Fruit fly (Drosophila melanogaster) whole organism, embryonic: Measurements from ENCODE around the gene CG17666.
A peak's percentile ranks its signal among the peaks of the same experiment; 100 is the strongest.

Source experiments
- Ada2b ChIP-seq: fragments of 200-800 bp; sonication (Bioruptor generic); IDR thresholded peaks from 2 replicates; pipeline ENCODE4 v1.3.6; 2022; ENCODE audit warnings: missing biosample characterization, missing genetic modification characterization
- Asciz ChIP-seq: fragments of 200-800 bp; sonication (Bioruptor generic); optimal IDR thresholded peaks from 2 replicates; lab custom pipeline; 2017; ENCODE audit warnings: missing biosample characterization, mild to moderate bottlenecking, missing genetic modification characterization, missing genetic modification reagents
- Bteb2 ChIP-seq: fragments of 200-800 bp; sonication (Bioruptor generic); optimal IDR thresholded peaks from 2 replicates; lab custom pipeline; 2016; ENCODE audit warnings: missing biosample characterization, missing genetic modification characterization
- CG10147 ChIP-seq: fragments of 200-800 bp; sonication (Bioruptor generic); optimal IDR thresholded peaks from 2 replicates; lab custom pipeline; 2019; ENCODE audit warnings: missing biosample characterization, mild to moderate bottlenecking, missing genetic modification characterization, moderate library complexity
- CG10321 ChIP-seq: fragments of 200-800 bp; sonication (Bioruptor generic); IDR thresholded peaks from 2 replicates; pipeline ENCODE4 v1.3.6; 2022; ENCODE audit warnings: missing biosample characterization, missing genetic modification characterization
- CG12391 ChIP-seq: fragments of 200-800 bp; sonication (Bioruptor generic); optimal IDR thresholded peaks from 3 replicates; lab custom pipeline; 2018; ENCODE audit warnings: missing biosample characterization, mild to moderate bottlenecking, missing genetic modification characterization, moderate library complexity
- CG15601 ChIP-seq: fragments of 200-800 bp; sonication (Bioruptor generic); optimal IDR thresholded peaks from 3 replicates; lab custom pipeline; 2019; ENCODE audit warnings: missing biosample characterization, mild to moderate bottlenecking, missing genetic modification characterization, moderate library complexity
- CG1603 ChIP-seq: fragments of 200-800 bp; sonication (Bioruptor generic); optimal IDR thresholded peaks from 2 replicates; lab custom pipeline; 2019; ENCODE audit warnings: missing biosample characterization, mild to moderate bottlenecking, missing genetic modification characterization, moderate library complexity
- CG17361 ChIP-seq: fragments of 200-800 bp; sonication (Bioruptor generic); IDR thresholded peaks from 3 replicates; pipeline ENCODE4 v1.3.6; 2022; ENCODE audit warnings: missing biosample characterization, missing genetic modification characterization
- CG18011 ChIP-seq: fragments of 200-800 bp; sonication (Bioruptor generic); optimal IDR thresholded peaks from 2 replicates; lab custom pipeline; 2017; ENCODE audit warnings: missing biosample characterization, missing genetic modification characterization, mild to moderate bottlenecking, moderate library complexity, missing genotype
- CG2199 ChIP-seq: fragments of 200-800 bp; sonication (Bioruptor generic); IDR thresholded peaks from 3 replicates; pipeline ENCODE4 v1.3.6; 2022; ENCODE audit warnings: missing biosample characterization, missing genetic modification characterization
- CG4282 ChIP-seq: fragments of 200-800 bp; sonication (Bioruptor generic); optimal IDR thresholded peaks from 2 replicates; lab custom pipeline; 2016; ENCODE audit warnings: missing biosample characterization, missing genetic modification characterization
- CG7556 ChIP-seq: fragments of 200-800 bp; sonication (Bioruptor generic); optimal IDR thresholded peaks from 2 replicates; lab custom pipeline; 2017; ENCODE audit warnings: missing biosample characterization, mild to moderate bottlenecking, missing genetic modification characterization
- CG8281 ChIP-seq: fragments of 200-800 bp; sonication (Bioruptor generic); optimal IDR thresholded peaks from 2 replicates; lab custom pipeline; 2018; ENCODE audit warnings: missing biosample characterization, mild to moderate bottlenecking, missing genetic modification characterization, moderate library complexity
- CG8359 ChIP-seq: fragments of 200-800 bp; sonication (Bioruptor generic); optimal IDR thresholded peaks from 2 replicates; lab custom pipeline; 2017; ENCODE audit warnings: missing biosample characterization, mild to moderate bottlenecking, missing genetic modification characterization, borderline replicate concordance
- CG9609 ChIP-seq: fragments of 200-800 bp; sonication (Bioruptor generic); optimal IDR thresholded peaks from 3 replicates; lab custom pipeline; 2016; ENCODE audit warnings: missing biosample characterization, missing genetic modification characterization
- CG9797 ChIP-seq: fragments of 200-800 bp; sonication (Bioruptor generic); optimal IDR thresholded peaks from 3 replicates; lab custom pipeline; 2018; ENCODE audit warnings: missing biosample characterization, mild to moderate bottlenecking, missing genetic modification characterization
- CoRest ChIP-seq: fragments of 200-800 bp; sonication (Bioruptor generic); optimal IDR thresholded peaks from 3 replicates; lab custom pipeline; 2018; ENCODE audit warnings: missing biosample characterization, mild to moderate bottlenecking, missing genetic modification characterization, moderate library complexity
- D19B ChIP-seq: fragments of 200-800 bp; sonication (Bioruptor generic); optimal IDR thresholded peaks from 2 replicates; lab custom pipeline; 2017; ENCODE audit warnings: missing biosample characterization, mild to moderate bottlenecking, missing genetic modification characterization
- Dad ChIP-seq: fragments of 200-800 bp; sonication (Bioruptor generic); optimal IDR thresholded peaks from 3 replicates; lab custom pipeline; 2016; ENCODE audit warnings: missing biosample characterization, missing genetic modification characterization
- Eip74EF ChIP-seq, 2 experiments: fragments of 200-800 bp in 1 of 2; fragments of >200 bp in 1 of 2; sonication (Bioruptor generic) in 1 of 2; optimal IDR thresholded peaks; 2 replicates each; lab custom pipeline; 2017 to 2019; ENCODE audit warnings: missing biosample characterization in 2 of 2, missing genetic modification characterization in 2 of 2, mild to moderate bottlenecking in 1 of 2, moderate library complexity in 1 of 2
- Ets65A ChIP-seq: fragments of 200-800 bp; sonication (Bioruptor generic); peaks from one replicate; lab custom pipeline; 2016; ENCODE audit warnings: missing biosample characterization, missing genetic modification characterization
- Fer1 ChIP-seq: fragments of 200-800 bp; sonication (Bioruptor generic); optimal IDR thresholded peaks from 2 replicates; lab custom pipeline; 2017; ENCODE audit warnings: missing biosample characterization, mild to moderate bottlenecking, missing genetic modification characterization
- HLH4C ChIP-seq: fragments of 200-800 bp; sonication (Bioruptor generic); IDR thresholded peaks from 3 replicates; pipeline ENCODE4 v1.3.6; 2022; ENCODE audit warnings: missing biosample characterization, missing genetic modification characterization; ENCODE audit not compliant: partially characterized antibody
- Hr3 ChIP-seq: fragments of 200-800 bp; sonication (Bioruptor generic); optimal IDR thresholded peaks from 3 replicates; lab custom pipeline; 2016; ENCODE audit warnings: missing biosample characterization, missing genetic modification characterization
- Jarid2 ChIP-seq: fragments of 200-800 bp; sonication (Bioruptor generic); optimal IDR thresholded peaks from 3 replicates; lab custom pipeline; 2017; ENCODE audit warnings: mild to moderate bottlenecking, missing biosample characterization, missing genetic modification reagents, missing genetic modification characterization
- NfI ChIP-seq: fragments of 200-800 bp; sonication (Bioruptor generic); optimal IDR thresholded peaks from 3 replicates; lab custom pipeline; 2018; ENCODE audit warnings: missing biosample characterization, mild to moderate bottlenecking, missing genetic modification characterization, moderate library complexity
- Scr ChIP-seq: fragments of 200-800 bp; sonication (Bioruptor generic); IDR thresholded peaks from 2 replicates; pipeline ENCODE4 v1.3.6; 2022; ENCODE audit warnings: missing biosample characterization, missing genetic modification characterization; ENCODE audit not compliant: partially characterized antibody
- Sin3A ChIP-seq: fragments of >200 bp; optimal IDR thresholded peaks from 2 replicates; lab custom pipeline; 2018
- Sry-δ ChIP-seq: fragments of 200-800 bp; sonication (Bioruptor generic); optimal IDR thresholded peaks from 2 replicates; lab custom pipeline; 2016; ENCODE audit warnings: missing biosample characterization, missing genetic modification characterization
- Xbp1 ChIP-seq: fragments of 200-800 bp; sonication (Bioruptor generic); optimal IDR thresholded peaks from 3 replicates; lab custom pipeline; 2016; ENCODE audit warnings: missing biosample characterization, mild to moderate bottlenecking, missing genetic modification characterization
- crol ChIP-seq: fragments of 200-800 bp; sonication (Bioruptor generic); IDR thresholded peaks from 2 replicates; pipeline ENCODE4 v1.3.6; 2022; ENCODE audit warnings: missing biosample characterization, missing genetic modification characterization
- danr ChIP-seq: fragments of 200-800 bp; sonication (Bioruptor generic); IDR thresholded peaks from 2 replicates; pipeline ENCODE4 v1.3.6; 2022; ENCODE audit warnings: missing biosample characterization, missing genetic modification characterization
- dpn ChIP-seq, 2 experiments: fragments of 200-800 bp; sonication (Bioruptor generic); optimal IDR thresholded peaks; 3 replicates each; lab custom pipeline; 2016; ENCODE audit warnings: missing biosample characterization in 2 of 2, missing genetic modification characterization in 2 of 2
- ems ChIP-seq: fragments of 200-800 bp; sonication (Bioruptor generic); optimal IDR thresholded peaks from 3 replicates; lab custom pipeline; 2016; ENCODE audit warnings: missing biosample characterization, missing genetic modification characterization
- exex ChIP-seq: fragments of 200-800 bp; sonication (Bioruptor generic); optimal IDR thresholded peaks from 4 replicates; lab custom pipeline; 2018; ENCODE audit warnings: missing biosample characterization, mild to moderate bottlenecking, missing genetic modification characterization, moderate library complexity
- gfzf ChIP-seq: fragments of 200-800 bp; sonication (Bioruptor generic); optimal IDR thresholded peaks from 2 replicates; lab custom pipeline; 2016; ENCODE audit warnings: missing biosample characterization, mild to moderate bottlenecking, missing genetic modification characterization, moderate library complexity
- her ChIP-seq: fragments of 200-800 bp; sonication (Bioruptor generic); optimal IDR thresholded peaks from 2 replicates; lab custom pipeline; 2016; ENCODE audit warnings: missing biosample characterization, missing genetic modification characterization
- ind ChIP-seq: fragments of 200-800 bp; sonication (Bioruptor generic); optimal IDR thresholded peaks from 3 replicates; lab custom pipeline; 2016; ENCODE audit warnings: missing biosample characterization, missing genetic modification characterization
- lbe ChIP-seq: fragments of 200-800 bp; sonication (Bioruptor generic); optimal IDR thresholded peaks from 2 replicates; lab custom pipeline; 2016; ENCODE audit warnings: missing biosample characterization, mild to moderate bottlenecking, missing genetic modification characterization
- lilli ChIP-seq: fragments of 200-800 bp; sonication (Bioruptor generic); optimal IDR thresholded peaks from 3 replicates; lab custom pipeline; 2016; ENCODE audit warnings: missing biosample characterization, missing genetic modification characterization
- nau ChIP-seq: fragments of 200-800 bp; sonication (Bioruptor generic); optimal IDR thresholded peaks from 3 replicates; lab custom pipeline; 2017; ENCODE audit warnings: missing biosample characterization, mild to moderate bottlenecking, missing genetic modification characterization, missing genetic modification reagents
- phol ChIP-seq: fragments of 200-800 bp; sonication (Bioruptor generic); optimal IDR thresholded peaks from 3 replicates; lab custom pipeline; 2018; ENCODE audit warnings: missing biosample characterization, mild to moderate bottlenecking, missing genetic modification characterization, moderate library complexity
- prd ChIP-seq, 3 experiments: fragments of >200 bp in 2 of 3; fragments of 200-800 bp in 1 of 3; sonication (Bioruptor generic) in 1 of 3; optimal IDR thresholded peaks in 2 of 3; IDR thresholded peaks in 1 of 3; 2 replicates in 2 of 3; 3 replicates in 1 of 3; pipeline versions ENCODE4 v1.3.6 to Lab custom; 2017 to 2022; ENCODE audit warnings: missing biosample characterization in 1 of 3, missing genetic modification characterization in 1 of 3
- pzg ChIP-seq: fragments of 200-800 bp; sonication (Bioruptor generic); optimal IDR thresholded peaks from 3 replicates; lab custom pipeline; 2018; ENCODE audit warnings: missing biosample characterization, mild to moderate bottlenecking, missing genetic modification characterization, moderate library complexity
- row ChIP-seq: fragments of 200-800 bp; sonication (Bioruptor generic); IDR thresholded peaks from 3 replicates; pipeline ENCODE4 v1.3.6; 2022; ENCODE audit warnings: missing biosample characterization, missing genetic modification characterization
- sd ChIP-seq: fragments of 200-800 bp; sonication (Bioruptor generic); optimal IDR thresholded peaks from 3 replicates; lab custom pipeline; 2018; ENCODE audit warnings: missing biosample characterization, mild to moderate bottlenecking, missing genetic modification characterization, moderate library complexity
- tx ChIP-seq: fragments of 200-800 bp; sonication (Bioruptor generic); optimal IDR thresholded peaks from 2 replicates; lab custom pipeline; 2016; ENCODE audit warnings: missing biosample characterization, missing genetic modification characterization
- wdn ChIP-seq: fragments of 200-800 bp; sonication (Bioruptor generic); IDR thresholded peaks from 2 replicates; pipeline ENCODE4 v1.3.6; 2022; ENCODE audit warnings: missing biosample characterization, missing genetic modification characterization
- zen2 ChIP-seq: fragments of 200-800 bp; sonication (Bioruptor generic); IDR thresholded peaks from 3 replicates; pipeline ENCODE4 v1.3.6; 2022; ENCODE audit warnings: missing biosample characterization, missing genetic modification characterization; ENCODE audit not compliant: partially characterized antibody

CG17666 gene

dm6 chr3L:12734550-12735012 lies 46.5 kb upstream of the CG17666 start, which contains the start of the genes SmD1 and Ptp69D (continued):
- no peak for TF ChIP-seq Ada2b (GFP tag; lab: Robert Waterston, UW)
- no peak for TF ChIP-seq CG9609 (GFP tag; lab: Kevin White, UChicago)
- TF ChIP-seq CG8281 = no peak
- TF ChIP-seq zen2 (GFP tag; lab: Robert Waterston, UW) = peak; percentile 32; the same call in 1 of the 3 replicates
- peak; percentile 65; the same call in 2 of the 3 replicates for TF ChIP-seq CG17361
- TF ChIP-seq CG18011 = no peak
- no peak for TF ChIP-seq ems
- TF ChIP-seq CG1603 (tag; lab: Kevin White, UChicago) = peak; percentile 99
- TF ChIP-seq CG7556 (GFP tag; lab: Kevin White, UChicago) = no peak
- peak; percentile 3 for TF ChIP-seq CG15601 (tag; lab: Kevin White, UChicago)
- no peak for TF ChIP-seq CG10321 (GFP tag; lab: Robert Waterston, UW)
- TF ChIP-seq Dad = no peak
- TF ChIP-seq lbe = no peak
- TF ChIP-seq pzg (GFP tag; lab: Kevin White, UChicago) = peak; percentile 55
- TF ChIP-seq gfzf (GFP tag; lab: Kevin White, UChicago) = peak; percentile 7
- TF ChIP-seq Bteb2 (GFP tag; lab: Kevin White, UChicago) = no peak
- TF ChIP-seq wdn = no peak
- peak; percentile 91 for TF ChIP-seq sd (tag; lab: Kevin White, UChicago)
- TF ChIP-seq row (GFP tag; lab: Robert Waterston, UW) = peak; percentile 88
- TF ChIP-seq her = no peak
- peak; percentile 22 for TF ChIP-seq CG10147 (GFP tag; lab: Kevin White, UChicago)
- no peak for TF ChIP-seq Jarid2 (GFP tag; lab: Kevin White, UChicago)
- TF ChIP-seq crol = no peak
- TF ChIP-seq NfI = no peak
- peak; percentile 88 for TF ChIP-seq Scr (GFP tag; lab: Robert Waterston, UW)
- peak; percentile 32 for TF ChIP-seq CG9797 (GFP tag; lab: Kevin White, UChicago)
- TF ChIP-seq HLH4C = peak; percentile 81
- no peak for TF ChIP-seq nau
- peak; percentile 66 for TF ChIP-seq CG12391 (tag; lab: Kevin White, UChicago)
- TF ChIP-seq Ets65A (GFP tag; lab: Kevin White, UChicago) = peak; percentile 32
- peak; percentile 6 for TF ChIP-seq Xbp1 (GFP tag; lab: Kevin White, UChicago)
- TF ChIP-seq Asciz (GFP tag; lab: Kevin White, UChicago) = no peak
- TF ChIP-seq Hr3 = peak; percentile 29
- no peak for TF ChIP-seq tx (GFP tag; lab: Kevin White, UChicago)
- no peak for TF ChIP-seq ind (GFP tag; lab: Kevin White, UChicago)
- no peak for TF ChIP-seq D19B (GFP tag; lab: Kevin White, UChicago)

dm6 chr3L:12735707-12736106 lies 45.4 kb upstream of the CG17666 start:
- TF ChIP-seq Eip74EF (GFP tag; optimal IDR thresholded peaks at IDR 0.05; lab: Kevin White, UChicago) (peak in 1 of 2 experiments; percentile 92), CG4282 (GFP tag; lab: Kevin White, UChicago) (no peak)

DNA sequence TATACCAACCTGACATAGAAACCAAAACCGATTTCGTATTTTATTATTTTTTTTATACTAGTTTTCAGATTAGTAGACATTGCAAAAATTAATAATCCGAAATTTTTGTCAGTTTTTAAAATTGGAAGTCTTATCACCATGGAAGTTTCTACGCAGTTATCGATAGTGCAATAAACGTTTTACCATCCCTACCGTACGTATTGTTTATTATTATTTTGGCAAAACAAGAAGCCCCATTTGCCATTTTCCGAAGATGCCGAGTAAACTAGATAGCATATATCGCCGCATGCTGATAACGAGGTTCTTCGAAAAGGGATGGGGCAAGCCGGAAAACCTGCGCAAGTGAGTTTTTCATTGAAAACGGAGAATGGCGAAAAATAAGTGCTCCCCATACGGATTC lies 39.5 kb upstream of the CG17666 start, which contains the start of gene CG32112:
TSS of gene CG32112 (plus strand) at position 111 of the 400 bp plus-strand sequence.
- TF ChIP-seq CG8359 (GFP tag; lab: Kevin White, UChicago) = no peak
- TF ChIP-seq danr (GFP tag; lab: Robert Waterston, UW) = no peak
- no peak for TF ChIP-seq prd (optimal IDR thresholded peaks at IDR 0.05; lab: Kevin White, UChicago)
- TF ChIP-seq prd (GFP tag; IDR thresholded peaks at IDR 0.05; lab: Robert Waterston, UW) = no peak
- TF ChIP-seq Sin3A (lab: Kevin White, UChicago) = no peak
- TF ChIP-seq phol (tag; lab: Kevin White, UChicago) = peak; percentile 11
- TF ChIP-seq dpn (GFP tag; optimal IDR thresholded peaks at IDR 0.05; lab: Kevin White, UChicago) = no peak
- TF ChIP-seq Sry-δ (GFP tag; lab: Kevin White, UChicago) = peak; percentile 89
- TF ChIP-seq lilli (GFP tag; lab: Kevin White, UChicago) = peak; percentile 52
- peak; percentile 5 for TF ChIP-seq Fer1 (GFP tag; lab: Kevin White, UChicago)
- TF ChIP-seq CoRest (tag; lab: Kevin White, UChicago) = no peak
- no peak for TF ChIP-seq CG8281
- TF ChIP-seq exex = peak; percentile 17
- TF ChIP-seq CG2199 = no peak
